Worm (Caenorhabditis elegans) whole organism, L1 larva: ENCODE measurements around the gene F16G10.11.
A peak's percentile ranks its signal among the peaks of the same experiment; 100 is the strongest.

ENCODE experiments used
- C04F5.9 ChIP-seq: sonication (generic microtip); optimal IDR thresholded peaks from 2 replicates; lab custom pipeline; 2016; ENCODE audit warnings: missing genetic modification characterization, missing compliant biosample characterization
- C16A3.4 ChIP-seq: fragments of 150-350 bp; optimal IDR thresholded peaks from 2 replicates; lab custom pipeline; 2014; ENCODE audit warnings: missing biosample characterization, missing genetic modification characterization
- C34B4.2 ChIP-seq: sonication (generic microtip); optimal IDR thresholded peaks from 2 replicates; lab custom pipeline; 2017; ENCODE audit warnings: mild to moderate bottlenecking, missing genetic modification characterization, missing compliant biosample characterization
- F16B12.6 ChIP-seq: fragments of 150-350 bp; optimal IDR thresholded peaks from 2 replicates; lab custom pipeline; 2014; ENCODE audit warnings: missing biosample characterization, missing genetic modification characterization
- Y116A8C.19 ChIP-seq: sonication (generic microtip); optimal IDR thresholded peaks from 2 replicates; lab custom pipeline; 2016; ENCODE audit warnings: missing compliant biosample characterization, missing genetic modification characterization, borderline replicate concordance
- aha-1 ChIP-seq: fragments of 150-350 bp; optimal IDR thresholded peaks from 2 replicates; lab custom pipeline; 2014; ENCODE audit warnings: missing biosample characterization, missing genetic modification characterization
- blmp-1 ChIP-seq: fragments of 150-350 bp; optimal IDR thresholded peaks from 2 replicates; lab custom pipeline; 2014; ENCODE audit warnings: missing biosample characterization, missing genetic modification characterization
- ceh-90 ChIP-seq: sonication (generic microtip); optimal IDR thresholded peaks from 2 replicates; lab custom pipeline; 2016; ENCODE audit warnings: missing genetic modification characterization, missing compliant biosample characterization
- ces-1 ChIP-seq: fragments of 150-350 bp; optimal IDR thresholded peaks from 2 replicates; lab custom pipeline; 2014; ENCODE audit warnings: missing biosample characterization, missing genetic modification reagents, missing genetic modification characterization
- dpl-1 ChIP-seq, 3 experiments: fragments of 150-350 bp in 2 of 3; sonication (generic microtip) in 1 of 3; optimal IDR thresholded peaks; 2 replicates each; lab custom pipeline; 2014 to 2017; ENCODE audit warnings: missing biosample characterization in 3 of 3, missing genetic modification characterization in 3 of 3, missing genetic modification reagents in 3 of 3
- dsc-1 ChIP-seq: sonication (generic microtip); optimal IDR thresholded peaks from 2 replicates; lab custom pipeline; 2016; ENCODE audit warnings: mild to moderate bottlenecking, missing genetic modification characterization, missing compliant biosample characterization
- efl-3 ChIP-seq: fragments of 200-800 bp; sonication (Bioruptor generic); optimal IDR thresholded peaks from 2 replicates; lab custom pipeline; 2018; ENCODE audit warnings: mild to moderate bottlenecking, missing genetic modification characterization, missing compliant biosample characterization
- egl-27 ChIP-seq, 2 experiments: fragments of 150-350 bp in 1 of 2; sonication (generic microtip); optimal IDR thresholded peaks; 3 replicates each; lab custom pipeline; 2017 to 2018; ENCODE audit warnings: missing biosample characterization in 2 of 2, missing genetic modification characterization in 2 of 2, missing genetic modification reagents in 2 of 2
- elt-2 ChIP-seq: sonication (generic microtip); optimal IDR thresholded peaks from 2 replicates; lab custom pipeline; 2016; ENCODE audit warnings: missing genetic modification characterization, mild to moderate bottlenecking, inconsistent platforms, missing compliant biosample characterization, missing genetic modification reagents
- elt-3 ChIP-seq, 6 experiments: fragments of 150-350 bp in 1 of 6; sonication (generic microtip); optimal IDR thresholded peaks; 2 replicates each; lab custom pipeline; 2017 to 2018; ENCODE audit warnings: missing biosample characterization in 6 of 6, missing genetic modification characterization in 6 of 6, inconsistent platforms in 1 of 6
- ets-5 ChIP-seq: fragments of 200-800 bp; sonication (Bioruptor generic); IDR thresholded peaks from 2 replicates; pipeline ENCODE4 v1.3.6; 2022; ENCODE audit warnings: missing genetic modification characterization, missing compliant biosample characterization
- fkh-10 ChIP-seq: sonication (generic microtip); optimal IDR thresholded peaks from 2 replicates; lab custom pipeline; 2017; ENCODE audit warnings: missing biosample characterization, missing genetic modification reagents, missing genetic modification characterization
- fkh-8 ChIP-seq: sonication (generic microtip); optimal IDR thresholded peaks from 2 replicates; lab custom pipeline; 2016; ENCODE audit warnings: mild to moderate bottlenecking, missing genetic modification characterization, missing compliant biosample characterization
- fos-1 ChIP-seq: fragments of 150-350 bp; optimal IDR thresholded peaks from 2 replicates; lab custom pipeline; 2014; ENCODE audit warnings: missing biosample characterization, missing genetic modification characterization
- hlh-17 ChIP-seq: fragments of 200-800 bp; sonication (Bioruptor generic); optimal IDR thresholded peaks from 2 replicates; lab custom pipeline; 2018; ENCODE audit warnings: missing genetic modification characterization, mild to moderate bottlenecking, missing compliant biosample characterization, moderate library complexity, borderline replicate concordance
- hpl-2 ChIP-seq: fragments of 150-350 bp; optimal IDR thresholded peaks from 2 replicates; lab custom pipeline; 2014; ENCODE audit warnings: missing biosample characterization, missing genetic modification reagents, missing genetic modification characterization
- irx-1 ChIP-seq: sonication (generic microtip); optimal IDR thresholded peaks from 2 replicates; lab custom pipeline; 2016; ENCODE audit warnings: missing genetic modification characterization, missing compliant biosample characterization
- lin-15B ChIP-seq: fragments of 150-350 bp; sonication (generic microtip); optimal IDR thresholded peaks from 3 replicates; lab custom pipeline; 2014; ENCODE audit warnings: missing biosample characterization, missing genetic modification characterization
- lin-35 ChIP-seq, 2 experiments: fragments of 150-350 bp; optimal IDR thresholded peaks; 2 replicates each; lab custom pipeline; 2014; ENCODE audit warnings: missing biosample characterization in 2 of 2, missing genetic modification characterization in 2 of 2, missing genetic modification reagents in 2 of 2
- lir-3 ChIP-seq: sonication (generic microtip); optimal IDR thresholded peaks from 2 replicates; lab custom pipeline; 2016; ENCODE audit warnings: mild to moderate bottlenecking, missing genetic modification characterization, moderate library complexity, missing compliant biosample characterization; ENCODE audit not compliant: poor library complexity
- lsy-2 ChIP-seq, 2 experiments: fragments of 150-350 bp; optimal IDR thresholded peaks; 2 replicates each; lab custom pipeline; 2014; ENCODE audit warnings: missing biosample characterization in 2 of 2, missing genetic modification characterization in 2 of 2
- mdl-1 ChIP-seq, 2 experiments: fragments of 150-350 bp; optimal IDR thresholded peaks; 2 replicates each; lab custom pipeline; 2014 to 2017; ENCODE audit warnings: missing biosample characterization in 2 of 2, missing genetic modification characterization in 2 of 2, inconsistent platforms in 1 of 2
- mef-2 ChIP-seq: fragments of 150-350 bp; optimal IDR thresholded peaks from 2 replicates; lab custom pipeline; 2014; ENCODE audit warnings: missing biosample characterization, missing genetic modification characterization
- nhr-20 ChIP-seq: sonication (generic microtip); optimal IDR thresholded peaks from 2 replicates; lab custom pipeline; 2016; ENCODE audit warnings: mild to moderate bottlenecking, missing genetic modification characterization, missing compliant biosample characterization
- nhr-237 ChIP-seq: fragments of 150-350 bp; optimal IDR thresholded peaks from 2 replicates; lab custom pipeline; 2014; ENCODE audit warnings: missing biosample characterization, missing genetic modification characterization
- nhr-71 ChIP-seq: sonication (generic microtip); optimal IDR thresholded peaks from 2 replicates; lab custom pipeline; 2016; ENCODE audit warnings: mild to moderate bottlenecking, missing genetic modification characterization, moderate library complexity, missing compliant biosample characterization
- nhr-76 ChIP-seq: sonication (generic microtip); optimal IDR thresholded peaks from 2 replicates; lab custom pipeline; 2017; ENCODE audit warnings: missing biosample characterization, missing genetic modification characterization
- nhr-84 ChIP-seq: sonication (generic microtip); optimal IDR thresholded peaks from 2 replicates; lab custom pipeline; 2017; ENCODE audit warnings: missing biosample characterization, missing genetic modification characterization
- nhr-85 ChIP-seq: sonication (generic microtip); peaks from one replicate; lab custom pipeline; 2016; ENCODE audit warnings: missing genetic modification characterization, inconsistent platforms, missing compliant biosample characterization
- nhr-90 ChIP-seq: sonication (generic microtip); optimal IDR thresholded peaks from 2 replicates; lab custom pipeline; 2016; ENCODE audit warnings: mild to moderate bottlenecking, missing genetic modification characterization, missing compliant biosample characterization; ENCODE audit not compliant: poor library complexity
- pag-3 ChIP-seq: sonication (generic microtip); optimal IDR thresholded peaks from 2 replicates; lab custom pipeline; 2017; ENCODE audit warnings: missing genetic modification characterization, mild to moderate bottlenecking, missing compliant biosample characterization, antibody characterized with exemption, borderline replicate concordance; ENCODE audit not compliant: insufficient read depth
- snu-23 ChIP-seq: sonication (generic microtip); optimal IDR thresholded peaks from 2 replicates; lab custom pipeline; 2016; ENCODE audit warnings: missing genetic modification characterization, missing compliant biosample characterization
- sox-4 ChIP-seq: sonication (generic microtip); optimal IDR thresholded peaks from 2 replicates; lab custom pipeline; 2016; ENCODE audit warnings: missing genetic modification characterization, missing compliant biosample characterization
- sptf-1 ChIP-seq: fragments of 150-350 bp; optimal IDR thresholded peaks from 2 replicates; lab custom pipeline; 2014; ENCODE audit warnings: missing biosample characterization, missing genetic modification characterization
- sup-37 ChIP-seq: fragments of 200-800 bp; sonication (Bioruptor generic); optimal IDR thresholded peaks from 2 replicates; lab custom pipeline; 2018; ENCODE audit warnings: mild to moderate bottlenecking, missing genetic modification characterization, missing compliant biosample characterization
- swsn-7 ChIP-seq: sonication (generic microtip); optimal IDR thresholded peaks from 2 replicates; lab custom pipeline; 2016; ENCODE audit warnings: missing genetic modification characterization, missing compliant biosample characterization
- tbx-2 ChIP-seq: sonication (generic microtip); optimal IDR thresholded peaks from 2 replicates; lab custom pipeline; 2016; ENCODE audit warnings: missing genetic modification characterization, missing compliant biosample characterization
- unc-30 ChIP-seq: sonication (generic microtip); optimal IDR thresholded peaks from 2 replicates; lab custom pipeline; 2017; ENCODE audit warnings: missing biosample characterization, missing genetic modification characterization
- unc-98 ChIP-seq: fragments of 200-800 bp; sonication (Bioruptor generic); IDR thresholded peaks from 2 replicates; pipeline ENCODE4 v1.3.6; 2022; ENCODE audit warnings: missing genetic modification characterization, missing compliant biosample characterization
- vab-15 ChIP-seq: sonication (generic microtip); optimal IDR thresholded peaks from 2 replicates; lab custom pipeline; 2017; ENCODE audit warnings: missing genotype, mild to moderate bottlenecking, missing genetic modification characterization, missing compliant biosample characterization
- xbp-1 ChIP-seq: sonication (generic microtip); optimal IDR thresholded peaks from 2 replicates; lab custom pipeline; 2016; ENCODE audit warnings: missing genetic modification characterization, missing compliant biosample characterization
- ztf-11 ChIP-seq, 2 experiments: sonication (generic microtip); optimal IDR thresholded peaks; 2 replicates each; lab custom pipeline; 2016 to 2017; ENCODE audit warnings: missing genetic modification characterization in 2 of 2, missing biosample characterization in 1 of 2, missing compliant biosample characterization in 1 of 2
- ztf-4 ChIP-seq: fragments of 150-350 bp; optimal IDR thresholded peaks from 2 replicates; lab custom pipeline; 2014; ENCODE audit warnings: missing biosample characterization, missing genetic modification characterization

Gene F16G10.11

ce11 chrII:2393821-2394220 is at the start of gene F16G10.11:
Gene F16G10.11, minus strand, starts transcription at chrII:2393921.
- no peak for TF ChIP-seq ztf-4 (tag; lab: Kevin White, UChicago)
- TF ChIP-seq, all 84 proteins: peak for 0

ce11 chrII:2442979-2443378 is 49.3 kb upstream of the F16G10.11 start, which contains the start of gene vab-19:
Gene vab-19, plus strand, starts transcription at chrII:2443279.
- TF ChIP-seq mef-2 (no peak), fos-1 (tag; lab: Kevin White, UChicago) (no peak), nhr-76 (tag; lab: Kevin White, UChicago) (no peak), C16A3.4 (tag; lab: Kevin White, UChicago) (no peak), C04F5.9 (no peak), Y116A8C.19 (no peak), swsn-7 (no peak), fkh-8 (tag; lab: Kevin White, UChicago) (no peak)

- TF ChIP-seq lin-35 (GFP tag; optimal IDR thresholded peaks at IDR 0.05; lab: Kevin White, UChicago) (peak in 1 of 2 experiments; percentile 53), fkh-8 (tag; lab: Kevin White, UChicago) (no peak), ceh-90 (tag; lab: Kevin White, UChicago) (no peak), blmp-1 (tag; lab: Kevin White, UChicago) (peak; percentile 75), snu-23 (GFP tag; lab: Kevin White, UChicago) (peak; percentile 40), lsy-2 (tag; optimal IDR thresholded peaks at IDR 0.05; lab: Kevin White, UChicago) (peak in 1 of 2 experiments; percentile 15), nhr-90 (tag; lab: Kevin White, UChicago) (no peak), Y116A8C.19 (no peak), C34B4.2 (tag; lab: Kevin White, UChicago) (no peak), pag-3 (tag; lab: Kevin White, UChicago) (no peak), dpl-1 (GFP tag; optimal IDR thresholded peaks at IDR 0.05; lab: Kevin White, UChicago) (peak in 2 of 3 experiments; percentile 20 to 21), dsc-1 (tag; lab: Kevin White, UChicago) (no peak), unc-98 (no peak), tbx-2 (tag; lab: Kevin White, UChicago) (peak; percentile 19), elt-2 (tag; lab: Kevin White, UChicago) (peak; percentile 12), fkh-10 (no peak), nhr-84 (no peak), lin-15B (no peak), sox-4 (tag; lab: Kevin White, UChicago) (no peak), efl-3 (no peak), egl-27 (tag; optimal IDR thresholded peaks at IDR 0.05; lab: Kevin White, UChicago) (no peak), hlh-17 (GFP tag; lab: Kevin White, UChicago) (no peak), nhr-85 (tag; lab: Kevin White, UChicago) (peak; percentile 81), irx-1 (tag; lab: Kevin White, UChicago) (no peak), mef-2 (no peak), nhr-71 (tag; lab: Kevin White, UChicago) (peak; percentile 37), nhr-20 (tag; lab: Kevin White, UChicago) (peak; percentile 54), vab-15 (no peak), hpl-2 (no peak), ztf-11 (tag; optimal IDR thresholded peaks at IDR 0.05; lab: Kevin White, UChicago) (no peak), F16B12.6 (no peak), ets-5 (GFP tag; lab: Robert Waterston, UW) (no peak), ztf-4 (tag; lab: Kevin White, UChicago) (no peak), unc-30 (tag; lab: Kevin White, UChicago) (no peak), sup-37 (GFP tag; lab: Kevin White, UChicago) (no peak), lir-3 (tag; lab: Kevin White, UChicago) (no peak), sptf-1 (no peak), xbp-1 (tag; lab: Kevin White, UChicago) (no peak), C04F5.9 (no peak), nhr-237 (tag; lab: Kevin White, UChicago) (no peak), elt-3 (tag; optimal IDR thresholded peaks at IDR 0.05; lab: Kevin White, UChicago) (peak in 1 of 6 experiments; percentile 34), mdl-1 (tag; optimal IDR thresholded peaks at IDR 0.05; lab: Kevin White, UChicago) (peak in 1 of 2 experiments; percentile 8), aha-1 (tag; lab: Kevin White, UChicago) (no peak), ces-1 (GFP tag; lab: Kevin White, UChicago) (no peak)
Observed at ce11 chrII:2442243-2442642, 48.5 kb upstream of the F16G10.11 start.
